Worm (Caenorhabditis elegans): ENCODE data around the gene ttbk-2.2.

- TF ChIP-seq nhr-111 (GFP tag; optimal IDR thresholded peaks at IDR 0.05) (no peak), unc-62 (GFP tag; optimal IDR thresholded peaks at IDR 0.05 in 1 of 2) (no peak), unc-62 (tag; optimal IDR thresholded peaks at IDR 0.05) (no peak), nhr-28 (tag; optimal IDR thresholded peaks at IDR 0.05) (no peak), Y75B8A.6 (GFP tag; IDR thresholded peaks at IDR 0.05) (no peak), nhr-48 (tag; optimal IDR thresholded peaks at IDR 0.05) (no peak), arid-1 (GFP tag; conservative IDR thresholded peaks at IDR 0.05) (no peak)
Observed at ce11 chrIV:5055964-5056588, 10.7 kb downstream of the ttbk-2.2 start, which contains the start of gene msp-55.

Measured in whole organism, L4 larva.